Fruit fly (Drosophila melanogaster): ENCODE data around the gene Rdl.

DNA sequence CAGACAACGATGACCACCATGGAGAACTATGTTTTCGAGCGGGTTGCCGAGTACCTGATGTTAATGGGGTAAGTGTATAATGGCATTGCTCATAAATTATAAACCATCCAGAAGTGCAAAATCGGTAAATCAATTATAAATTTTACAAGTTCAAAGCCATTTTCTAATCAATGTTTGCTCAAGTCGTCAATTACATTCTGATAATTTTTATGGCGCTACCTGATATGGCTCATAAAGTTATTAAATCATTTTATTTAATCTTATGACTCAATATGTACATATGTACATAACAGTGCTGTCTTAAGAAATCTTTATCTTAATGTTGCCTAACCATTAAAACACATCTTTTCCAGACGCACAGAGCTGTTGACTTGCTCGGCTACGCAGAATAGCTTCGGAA lies 42.4 kb downstream of the Rdl start:
- TF ChIP-seq CG8478 (optimal IDR thresholded peaks at IDR 0.05): no peak
- no peak for TF ChIP-seq CTCF (optimal IDR thresholded peaks at IDR 0.05)
